Worm (Caenorhabditis elegans) whole organism, L4 larva: Measurements from ENCODE around the gene srt-68.

ENCODE experiments used
- Y5F2A.4 ChIP-seq: fragments of 200-800 bp; sonication (Bioruptor generic); optimal IDR thresholded peaks from 2 replicates; lab custom pipeline; 2018; ENCODE audit warnings: mild to moderate bottlenecking, missing genetic modification characterization, missing compliant biosample characterization
- lim-7 ChIP-seq: fragments of 200-800 bp; sonication (Bioruptor generic); IDR thresholded peaks from 2 replicates; pipeline ENCODE4 v1.3.6; 2022; ENCODE audit warnings: missing genetic modification characterization, missing compliant biosample characterization
- lin-15B ChIP-seq: fragments of 150-350 bp; sonication (generic microtip); optimal IDR thresholded peaks from 3 replicates; lab custom pipeline; 2014; ENCODE audit warnings: missing biosample characterization, missing genetic modification characterization
- pqm-1 ChIP-seq: sonication (generic microtip); optimal IDR thresholded peaks from 2 replicates; lab custom pipeline; 2017; ENCODE audit warnings: missing biosample characterization, missing genetic modification characterization
- tra-1 ChIP-seq: fragments of 200-800 bp; sonication (Bioruptor generic); IDR thresholded peaks from 2 replicates; pipeline ENCODE4 v1.3.6; 2022; ENCODE audit warnings: missing genetic modification reagents, missing genetic modification characterization, missing compliant biosample characterization
- ztf-7 ChIP-seq: fragments of 150-350 bp; optimal IDR thresholded peaks from 2 replicates; lab custom pipeline; 2014; ENCODE audit warnings: missing biosample characterization, missing genetic modification characterization

DNA sequence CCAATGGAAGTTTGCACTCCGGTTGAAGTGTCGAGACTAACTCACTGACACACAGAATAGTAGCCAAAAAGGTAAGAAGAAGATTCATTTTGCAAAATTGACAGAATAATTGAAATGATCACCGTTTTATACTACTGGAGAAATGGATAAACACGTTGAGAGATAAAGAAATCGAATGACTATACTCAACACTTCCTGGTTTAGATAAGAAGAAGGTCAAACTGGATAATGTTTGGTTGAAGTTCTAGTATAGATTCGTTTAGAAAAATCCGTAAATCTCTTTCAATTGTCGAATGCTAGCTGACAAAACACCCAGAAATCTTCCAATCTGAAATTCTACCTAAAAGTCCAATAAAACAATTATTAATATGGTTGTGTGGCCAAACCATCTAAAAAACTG is 35.4 kb upstream of the srt-68 start, which contains the start of gene Y49G5A.1:
- TF ChIP-seq lin-15B (tag; lab: Kevin White, UChicago), result no peak
- no peak for TF ChIP-seq pqm-1
- no peak for TF ChIP-seq tra-1 (GFP tag; lab: Robert Waterston, UW)
- no peak for TF ChIP-seq ztf-7 (tag; lab: Kevin White, UChicago)
- no peak for TF ChIP-seq Y5F2A.4
- no peak for TF ChIP-seq lim-7 (GFP tag; lab: Robert Waterston, UW)
